Worm (Caenorhabditis elegans) whole organism, L1 larva: ENCODE results near the gene kin-29.

Source experiments
- C34B4.2 ChIP-seq: sonication (generic microtip); optimal IDR thresholded peaks from 2 replicates; lab custom pipeline; 2017; ENCODE audit warnings: mild to moderate bottlenecking, missing genetic modification characterization, missing compliant biosample characterization
- Y116A8C.19 ChIP-seq: sonication (generic microtip); optimal IDR thresholded peaks from 2 replicates; lab custom pipeline; 2016; ENCODE audit warnings: missing compliant biosample characterization, missing genetic modification characterization, borderline replicate concordance
- aly-2 ChIP-seq: fragments of 150-350 bp; optimal IDR thresholded peaks from 2 replicates; lab custom pipeline; 2014; ENCODE audit warnings: missing biosample characterization, missing genetic modification characterization
- ama-1 ChIP-seq: fragments of 150-350 bp; optimal IDR thresholded peaks from 2 replicates; lab custom pipeline; 2014
- ceh-8 ChIP-seq: fragments of 200-800 bp; sonication (Bioruptor generic); optimal IDR thresholded peaks from 2 replicates; lab custom pipeline; 2018; ENCODE audit warnings: mild to moderate bottlenecking, missing genetic modification characterization, moderate library complexity, missing compliant biosample characterization
- ceh-82 ChIP-seq, 3 experiments: fragments of 150-350 bp in 1 of 3; sonication (generic microtip) in 2 of 3; optimal IDR thresholded peaks; 2 replicates each; lab custom pipeline; 2014 to 2017; ENCODE audit warnings: missing biosample characterization in 3 of 3, missing genetic modification characterization in 3 of 3
- ceh-88 ChIP-seq: fragments of 200-800 bp; sonication (Bioruptor generic); IDR thresholded peaks from 2 replicates; pipeline ENCODE4 v1.3.6; 2022; ENCODE audit warnings: missing genetic modification characterization, missing compliant biosample characterization
- dpl-1 ChIP-seq, 3 experiments: fragments of 150-350 bp in 2 of 3; sonication (generic microtip) in 1 of 3; optimal IDR thresholded peaks; 2 replicates each; lab custom pipeline; 2014 to 2017; ENCODE audit warnings: missing biosample characterization in 3 of 3, missing genetic modification characterization in 3 of 3, missing genetic modification reagents in 3 of 3
- dsc-1 ChIP-seq: sonication (generic microtip); optimal IDR thresholded peaks from 2 replicates; lab custom pipeline; 2016; ENCODE audit warnings: mild to moderate bottlenecking, missing genetic modification characterization, missing compliant biosample characterization
- efl-1 ChIP-seq, 4 experiments: fragments of 150-350 bp; optimal IDR thresholded peaks in 3 of 4; peaks in 1 of 4; 1 replicate in 1 of 4; 2 replicates in 3 of 4; lab custom pipeline; 2014; ENCODE audit warnings: missing biosample characterization in 2 of 4, missing genetic modification characterization in 2 of 4, missing genetic modification reagents in 2 of 4
- efl-3 ChIP-seq: fragments of 200-800 bp; sonication (Bioruptor generic); optimal IDR thresholded peaks from 2 replicates; lab custom pipeline; 2018; ENCODE audit warnings: mild to moderate bottlenecking, missing genetic modification characterization, missing compliant biosample characterization
- egl-27 ChIP-seq, 2 experiments: fragments of 150-350 bp in 1 of 2; sonication (generic microtip); optimal IDR thresholded peaks; 3 replicates each; lab custom pipeline; 2017 to 2018; ENCODE audit warnings: missing biosample characterization in 2 of 2, missing genetic modification characterization in 2 of 2, missing genetic modification reagents in 2 of 2
- elt-3 ChIP-seq, 6 experiments: fragments of 150-350 bp in 1 of 6; sonication (generic microtip); optimal IDR thresholded peaks; 2 replicates each; lab custom pipeline; 2017 to 2018; ENCODE audit warnings: missing biosample characterization in 6 of 6, missing genetic modification characterization in 6 of 6, inconsistent platforms in 1 of 6
- ets-5 ChIP-seq: fragments of 200-800 bp; sonication (Bioruptor generic); IDR thresholded peaks from 2 replicates; pipeline ENCODE4 v1.3.6; 2022; ENCODE audit warnings: missing genetic modification characterization, missing compliant biosample characterization
- fkh-10 ChIP-seq: sonication (generic microtip); optimal IDR thresholded peaks from 2 replicates; lab custom pipeline; 2017; ENCODE audit warnings: missing biosample characterization, missing genetic modification reagents, missing genetic modification characterization
- fkh-8 ChIP-seq: sonication (generic microtip); optimal IDR thresholded peaks from 2 replicates; lab custom pipeline; 2016; ENCODE audit warnings: mild to moderate bottlenecking, missing genetic modification characterization, missing compliant biosample characterization
- fos-1 ChIP-seq: fragments of 150-350 bp; optimal IDR thresholded peaks from 2 replicates; lab custom pipeline; 2014; ENCODE audit warnings: missing biosample characterization, missing genetic modification characterization
- hlh-17 ChIP-seq: fragments of 200-800 bp; sonication (Bioruptor generic); optimal IDR thresholded peaks from 2 replicates; lab custom pipeline; 2018; ENCODE audit warnings: missing genetic modification characterization, mild to moderate bottlenecking, missing compliant biosample characterization, moderate library complexity, borderline replicate concordance
- hlh-4 ChIP-seq: sonication (generic microtip); optimal IDR thresholded peaks from 2 replicates; lab custom pipeline; 2016; ENCODE audit warnings: mild to moderate bottlenecking, missing genetic modification characterization, missing compliant biosample characterization
- irx-1 ChIP-seq: sonication (generic microtip); optimal IDR thresholded peaks from 2 replicates; lab custom pipeline; 2016; ENCODE audit warnings: missing genetic modification characterization, missing compliant biosample characterization
- jun-1 ChIP-seq: fragments of 150-350 bp; optimal IDR thresholded peaks from 2 replicates; lab custom pipeline; 2014; ENCODE audit warnings: missing biosample characterization, missing genetic modification reagents, missing genetic modification characterization
- lin-14 ChIP-seq: fragments of 200-800 bp; sonication (Bioruptor generic); optimal IDR thresholded peaks from 2 replicates; lab custom pipeline; 2018; ENCODE audit warnings: mild to moderate bottlenecking, missing genetic modification characterization, moderate library complexity, missing compliant biosample characterization
- lin-15B ChIP-seq: fragments of 150-350 bp; sonication (generic microtip); optimal IDR thresholded peaks from 3 replicates; lab custom pipeline; 2014; ENCODE audit warnings: missing biosample characterization, missing genetic modification characterization
- lin-35 ChIP-seq, 2 experiments: fragments of 150-350 bp; optimal IDR thresholded peaks; 2 replicates each; lab custom pipeline; 2014; ENCODE audit warnings: missing biosample characterization in 2 of 2, missing genetic modification characterization in 2 of 2, missing genetic modification reagents in 2 of 2
- lin-39 ChIP-seq: fragments of 150-350 bp; optimal IDR thresholded peaks from 2 replicates; lab custom pipeline; 2014; ENCODE audit warnings: missing biosample characterization, missing genetic modification reagents, missing genetic modification characterization
- lsy-2 ChIP-seq, 2 experiments: fragments of 150-350 bp; optimal IDR thresholded peaks; 2 replicates each; lab custom pipeline; 2014; ENCODE audit warnings: missing biosample characterization in 2 of 2, missing genetic modification characterization in 2 of 2
- mab-9 ChIP-seq: fragments of 200-800 bp; sonication (Bioruptor generic); IDR thresholded peaks from 2 replicates; pipeline ENCODE4 v1.3.6; 2022; ENCODE audit warnings: missing genetic modification reagents, missing genetic modification characterization, missing compliant biosample characterization
- mdl-1 ChIP-seq, 2 experiments: fragments of 150-350 bp; optimal IDR thresholded peaks; 2 replicates each; lab custom pipeline; 2014 to 2017; ENCODE audit warnings: missing biosample characterization in 2 of 2, missing genetic modification characterization in 2 of 2, inconsistent platforms in 1 of 2
- mef-2 ChIP-seq: fragments of 150-350 bp; optimal IDR thresholded peaks from 2 replicates; lab custom pipeline; 2014; ENCODE audit warnings: missing biosample characterization, missing genetic modification characterization
- mep-1 ChIP-seq: fragments of 150-350 bp; optimal IDR thresholded peaks from 2 replicates; lab custom pipeline; 2014; ENCODE audit warnings: missing biosample characterization, missing genetic modification characterization
- nhr-11 ChIP-seq: fragments of 150-350 bp; optimal IDR thresholded peaks from 2 replicates; lab custom pipeline; 2014; ENCODE audit warnings: missing biosample characterization, missing genetic modification characterization
- nhr-20 ChIP-seq: sonication (generic microtip); optimal IDR thresholded peaks from 2 replicates; lab custom pipeline; 2016; ENCODE audit warnings: mild to moderate bottlenecking, missing genetic modification characterization, missing compliant biosample characterization
- nhr-237 ChIP-seq: fragments of 150-350 bp; optimal IDR thresholded peaks from 2 replicates; lab custom pipeline; 2014; ENCODE audit warnings: missing biosample characterization, missing genetic modification characterization
- nhr-47 ChIP-seq: sonication (generic microtip); optimal IDR thresholded peaks from 2 replicates; lab custom pipeline; 2016; ENCODE audit warnings: mild to moderate bottlenecking, missing genetic modification characterization, moderate library complexity, missing compliant biosample characterization
- nhr-84 ChIP-seq: sonication (generic microtip); optimal IDR thresholded peaks from 2 replicates; lab custom pipeline; 2017; ENCODE audit warnings: missing biosample characterization, missing genetic modification characterization
- nhr-85 ChIP-seq: sonication (generic microtip); peaks from one replicate; lab custom pipeline; 2016; ENCODE audit warnings: missing genetic modification characterization, inconsistent platforms, missing compliant biosample characterization
- pag-3 ChIP-seq: sonication (generic microtip); optimal IDR thresholded peaks from 2 replicates; lab custom pipeline; 2017; ENCODE audit warnings: missing genetic modification characterization, mild to moderate bottlenecking, missing compliant biosample characterization, antibody characterized with exemption, borderline replicate concordance; ENCODE audit not compliant: insufficient read depth
- pax-3 ChIP-seq: fragments of 200-800 bp; sonication (Bioruptor generic); optimal IDR thresholded peaks from 2 replicates; lab custom pipeline; 2018; ENCODE audit warnings: mild to moderate bottlenecking, missing genetic modification characterization, moderate library complexity, missing compliant biosample characterization
- pqm-1 ChIP-seq: sonication (generic microtip); optimal IDR thresholded peaks from 3 replicates; lab custom pipeline; 2017; ENCODE audit warnings: missing biosample characterization, missing genetic modification characterization
- rnt-1 ChIP-seq: sonication (generic microtip); optimal IDR thresholded peaks from 2 replicates; lab custom pipeline; 2016; ENCODE audit warnings: mild to moderate bottlenecking, missing genetic modification characterization, moderate library complexity, missing compliant biosample characterization
- snpc-4 ChIP-seq: fragments of 150-350 bp; optimal IDR thresholded peaks from 2 replicates; lab custom pipeline; 2014; ENCODE audit warnings: missing biosample characterization, missing genetic modification characterization
- snu-23 ChIP-seq: sonication (generic microtip); optimal IDR thresholded peaks from 2 replicates; lab custom pipeline; 2016; ENCODE audit warnings: missing genetic modification characterization, missing compliant biosample characterization
- sox-4 ChIP-seq: sonication (generic microtip); optimal IDR thresholded peaks from 2 replicates; lab custom pipeline; 2016; ENCODE audit warnings: missing genetic modification characterization, missing compliant biosample characterization
- swsn-7 ChIP-seq: sonication (generic microtip); optimal IDR thresholded peaks from 2 replicates; lab custom pipeline; 2016; ENCODE audit warnings: missing genetic modification characterization, missing compliant biosample characterization
- unc-30 ChIP-seq: sonication (generic microtip); optimal IDR thresholded peaks from 2 replicates; lab custom pipeline; 2017; ENCODE audit warnings: missing biosample characterization, missing genetic modification characterization
- unc-62 ChIP-seq: fragments of 150-350 bp; optimal IDR thresholded peaks from 2 replicates; lab custom pipeline; 2014; ENCODE audit warnings: missing biosample characterization, missing genetic modification reagents, missing genetic modification characterization
- xbp-1 ChIP-seq: sonication (generic microtip); optimal IDR thresholded peaks from 2 replicates; lab custom pipeline; 2016; ENCODE audit warnings: missing genetic modification characterization, missing compliant biosample characterization
- zip-4 ChIP-seq: fragments of 200-800 bp; sonication (Bioruptor generic); optimal IDR thresholded peaks from 2 replicates; lab custom pipeline; 2018; ENCODE audit warnings: mild to moderate bottlenecking, missing genetic modification characterization, moderate library complexity, missing compliant biosample characterization
- ztf-11 ChIP-seq, 2 experiments: sonication (generic microtip); optimal IDR thresholded peaks; 2 replicates each; lab custom pipeline; 2016 to 2017; ENCODE audit warnings: missing genetic modification characterization in 2 of 2, missing biosample characterization in 1 of 2, missing compliant biosample characterization in 1 of 2

Gene kin-29

ce11 chrX:2807390-2807789, 44.8 kb downstream of the kin-29 start, which contains the start of gene C14A11.5 (continued):
- TF ChIP-seq nhr-237 (tag; lab: Kevin White, UChicago) (no peak), dsc-1 (peak; percentile 13), pqm-1 (tag; lab: Kevin White, UChicago) (no peak), ceh-8 (GFP tag; lab: Kevin White, UChicago) (no peak)

ce11 chrX:2802562-2803165, 49.6 kb downstream of the kin-29 start, which contains the start of gene C14A11.2:
TSS of gene C14A11.2 (plus strand) at chrX:2803112.
- TF ChIP-seq unc-62 (GFP tag; lab: Kevin White, UChicago): no peak
- TF ChIP-seq efl-1 (optimal IDR thresholded peaks at IDR 0.05; lab: Kevin White, UChicago): no peak
- peak in 1 of 2 experiments; percentile 95 for TF ChIP-seq efl-1 (GFP tag; optimal IDR thresholded peaks at IDR 0.05 in 1 of 2; lab: Kevin White, UChicago)
- TF ChIP-seq C34B4.2 (tag; lab: Kevin White, UChicago): no peak
- no peak for TF ChIP-seq efl-3 (GFP tag; lab: Kevin White, UChicago)
- TF ChIP-seq unc-30 (tag; lab: Kevin White, UChicago): no peak
- TF ChIP-seq mef-2 (tag; lab: Kevin White, UChicago): no peak
- TF ChIP-seq ztf-11 (tag; optimal IDR thresholded peaks at IDR 0.05; lab: Kevin White, UChicago): no peak
- TF ChIP-seq ets-5 (GFP tag; lab: Robert Waterston, UW): no peak
- no peak for TF ChIP-seq pag-3
- no peak for TF ChIP-seq nhr-237 (tag; lab: Kevin White, UChicago)
- TF ChIP-seq hlh-4: no peak
- no peak for TF ChIP-seq hlh-17 (GFP tag; lab: Kevin White, UChicago)
- no peak for TF ChIP-seq xbp-1 (tag; lab: Kevin White, UChicago)
- TF ChIP-seq ceh-82 (tag; optimal IDR thresholded peaks at IDR 0.05; lab: Kevin White, UChicago): peak in 1 of 3 experiments; percentile 10
- TF ChIP-seq ceh-88 (GFP tag; lab: Robert Waterston, UW): no peak
- TF ChIP-seq sox-4: no peak
- no peak for TF ChIP-seq jun-1
- peak; percentile 0 for TF ChIP-seq nhr-11 (tag; lab: Kevin White, UChicago)
- TF ChIP-seq lin-35 (GFP tag; optimal IDR thresholded peaks at IDR 0.05; lab: Kevin White, UChicago): peak; percentile 12 to 79
- TF ChIP-seq mep-1 (tag; lab: Kevin White, UChicago): peak; percentile 43
- TF ChIP-seq fos-1: no peak
- TF ChIP-seq ama-1: no peak
- TF ChIP-seq zip-4 (GFP tag; lab: Kevin White, UChicago): no peak
- no peak for TF ChIP-seq lin-39 (tag; lab: Kevin White, UChicago)
- peak; percentile 63 for TF ChIP-seq irx-1 (tag; lab: Kevin White, UChicago)
- TF ChIP-seq snpc-4 (tag; lab: Kevin White, UChicago): no peak
- TF ChIP-seq ceh-8 (GFP tag; lab: Kevin White, UChicago): no peak
- peak; percentile 35 for TF ChIP-seq rnt-1 (tag; lab: Kevin White, UChicago)
- TF ChIP-seq lsy-2 (tag; optimal IDR thresholded peaks at IDR 0.05; lab: Kevin White, UChicago): peak; percentile 0 to 39
- TF ChIP-seq aly-2 (tag; lab: Kevin White, UChicago): no peak
- peak; percentile 15 for TF ChIP-seq dsc-1
- TF ChIP-seq mdl-1 (tag; optimal IDR thresholded peaks at IDR 0.05; lab: Kevin White, UChicago): peak in 1 of 2 experiments; percentile 90
- TF ChIP-seq Y116A8C.19 (tag; lab: Kevin White, UChicago): no peak
- TF ChIP-seq fkh-10 (GFP tag; lab: Kevin White, UChicago): no peak
- TF ChIP-seq elt-3 (tag; optimal IDR thresholded peaks at IDR 0.05; lab: Kevin White, UChicago): no peak
- peak; percentile 65 for TF ChIP-seq fkh-8 (tag; lab: Kevin White, UChicago)
- no peak for TF ChIP-seq nhr-84 (tag; lab: Kevin White, UChicago)
- peak; percentile 71 for TF ChIP-seq nhr-85
- peak; percentile 63 for TF ChIP-seq nhr-47 (tag; lab: Kevin White, UChicago)
- peak; percentile 22 for TF ChIP-seq swsn-7 (tag; lab: Kevin White, UChicago)
- TF ChIP-seq dpl-1 (GFP tag; optimal IDR thresholded peaks at IDR 0.05; lab: Kevin White, UChicago): peak in 1 of 3 experiments; percentile 21
- TF ChIP-seq nhr-20: peak; percentile 84
- TF ChIP-seq egl-27 (tag; optimal IDR thresholded peaks at IDR 0.05; lab: Kevin White, UChicago): no peak
- no peak for TF ChIP-seq mab-9 (GFP tag; lab: Robert Waterston, UW)
- peak; percentile 1 for TF ChIP-seq pax-3 (tag; lab: Kevin White, UChicago)
- peak; percentile 69 for TF ChIP-seq snu-23 (GFP tag; lab: Kevin White, UChicago)
- TF ChIP-seq lin-15B (tag; lab: Kevin White, UChicago): no peak
- TF ChIP-seq lin-14 (GFP tag; lab: Kevin White, UChicago): peak; percentile 70
